Worm (Caenorhabditis elegans): Measurements from ENCODE around the gene C14E2.11.
A peak's percentile ranks its signal among the peaks of the same experiment; 100 is the strongest.

The C14E2.11 gene

ce11 chrX:1850525-1850924 lies 49.3 kb downstream of the C14E2.11 start:
- TF ChIP-seq unc-55 (GFP tag; optimal IDR thresholded peaks at IDR 0.05) (no peak), pha-4 (tag; optimal IDR thresholded peaks at IDR 0.05) (no peak), fkh-6 (tag; optimal IDR thresholded peaks at IDR 0.05) (no peak), ceh-2 (tag; optimal IDR thresholded peaks at IDR 0.05) (no peak), hlh-13 (GFP tag; optimal IDR thresholded peaks at IDR 0.05) (no peak), che-1 (tag; optimal IDR thresholded peaks at IDR 0.05) (no peak), dve-1 (tag; optimal IDR thresholded peaks at IDR 0.05) (no peak), C38D4.7 (GFP tag; optimal IDR thresholded peaks at IDR 0.05) (no peak), ceh-31 (tag; optimal IDR thresholded peaks at IDR 0.05) (no peak), fkh-10 (GFP tag; optimal IDR thresholded peaks at IDR 0.05) (no peak), ceh-30 (tag; optimal IDR thresholded peaks at IDR 0.05) (no peak), pax-1 (tag; optimal IDR thresholded peaks at IDR 0.05) (no peak)

- no peak for TF ChIP-seq ceh-2 (tag; optimal IDR thresholded peaks at IDR 0.05)
- no peak for TF ChIP-seq nfya-1 (tag; optimal IDR thresholded peaks at IDR 0.05)
- TF ChIP-seq ceh-6 (GFP tag; optimal IDR thresholded peaks at IDR 0.05) = no peak
- no peak for TF ChIP-seq pag-3 (tag; optimal IDR thresholded peaks at IDR 0.05; ENCODE audit: borderline replicate concordance)
- no peak for TF ChIP-seq eyg-1 (tag; optimal IDR thresholded peaks at IDR 0.05)
- no peak for TF ChIP-seq elt-4 (tag; optimal IDR thresholded peaks at IDR 0.05)
- no peak for TF ChIP-seq ztf-16 (tag; optimal IDR thresholded peaks at IDR 0.05)
- no peak for TF ChIP-seq zip-5 (tag; optimal IDR thresholded peaks at IDR 0.05)
- no peak for TF ChIP-seq ceh-34 (tag; optimal IDR thresholded peaks at IDR 0.05)
- no peak for TF ChIP-seq unc-3 (GFP tag; conservative IDR thresholded peaks at IDR 0.05)
- no peak for TF ChIP-seq unc-3 (tag; optimal IDR thresholded peaks at IDR 0.05)
- TF ChIP-seq rnt-1 (tag; optimal IDR thresholded peaks at IDR 0.05) = no peak
These were observed 51.4 kb downstream of the C14E2.11 start, which contains the start of gene ceh-21 for ce11 chrX:1852636-1853035. ceh-21 (minus strand) TSS chrX:1852736.

ce11 chrX:1853596-1853995 lies 52.3 kb downstream of the C14E2.11 start, which contains the start of gene T26C11.9:
T26C11.9 (minus strand) TSS chrX:1853849.
- TF ChIP-seq ztf-16 (tag; optimal IDR thresholded peaks at IDR 0.05) = no peak
- no peak for TF ChIP-seq pha-4 (tag; optimal IDR thresholded peaks at IDR 0.05)
- peak; percentile 73 for TF ChIP-seq sdc-2 (tag; optimal IDR thresholded peaks at IDR 0.05)
- no peak for TF ChIP-seq ceh-30 (tag; optimal IDR thresholded peaks at IDR 0.05)
- TF ChIP-seq pqm-1 (tag; optimal IDR thresholded peaks at IDR 0.05) = no peak
- no peak for TF ChIP-seq F13H6.1 (tag; optimal IDR thresholded peaks at IDR 0.05)
- TF ChIP-seq K02D7.2 (tag; optimal IDR thresholded peaks at IDR 0.05) = no peak
- no peak for TF ChIP-seq ceh-45 (GFP tag; IDR thresholded peaks at IDR 0.05)
- no peak for TF ChIP-seq hlh-15 (tag; optimal IDR thresholded peaks at IDR 0.05)
- TF ChIP-seq ceh-24 (tag; optimal IDR thresholded peaks at IDR 0.05) = no peak
- no peak for TF ChIP-seq nhr-11 (tag; optimal IDR thresholded peaks at IDR 0.05)
- TF ChIP-seq unc-3 (GFP tag; conservative IDR thresholded peaks at IDR 0.05) = no peak
- TF ChIP-seq unc-3 (tag; optimal IDR thresholded peaks at IDR 0.05) = no peak
- TF ChIP-seq ttx-3 (tag; optimal IDR thresholded peaks at IDR 0.05) = no peak
- TF ChIP-seq unc-86 (tag; optimal IDR thresholded peaks at IDR 0.05) = no peak
- TF ChIP-seq dmd-4 (tag; optimal IDR thresholded peaks at IDR 0.05; ENCODE audit: borderline replicate concordance) = no peak
- no peak for TF ChIP-seq ceh-6 (GFP tag; optimal IDR thresholded peaks at IDR 0.05)
- TF ChIP-seq C08G9.2 (tag; optimal IDR thresholded peaks at IDR 0.05) = peak; percentile 75
- TF ChIP-seq ahr-1 (tag; optimal IDR thresholded peaks at IDR 0.05) = no peak
- TF ChIP-seq che-1 (tag; optimal IDR thresholded peaks at IDR 0.05) = no peak
- no peak for TF ChIP-seq hlh-30 (tag; optimal IDR thresholded peaks at IDR 0.05; ENCODE audit: insufficient read depth)
- TF ChIP-seq ama-1 (optimal IDR thresholded peaks at IDR 0.05) = no peak
- TF ChIP-seq elt-2 (tag; optimal IDR thresholded peaks at IDR 0.05) = peak; percentile 5
- no peak for TF ChIP-seq pag-3 (tag; optimal IDR thresholded peaks at IDR 0.05; ENCODE audit: borderline replicate concordance)
- peak; percentile 40 for TF ChIP-seq tbx-2 (tag; optimal IDR thresholded peaks at IDR 0.05)
- TF ChIP-seq npax-4 (tag; optimal IDR thresholded peaks at IDR 0.05) = no peak
- TF ChIP-seq dve-1 (tag; optimal IDR thresholded peaks at IDR 0.05) = no peak
- TF ChIP-seq sox-4 (tag; optimal IDR thresholded peaks at IDR 0.05) = no peak
- no peak for TF ChIP-seq mec-3 (tag; optimal IDR thresholded peaks at IDR 0.05; ENCODE audit: borderline replicate concordance)
- no peak for TF ChIP-seq hlh-8 (tag; optimal IDR thresholded peaks at IDR 0.05)
- TF ChIP-seq pax-1 (tag; optimal IDR thresholded peaks at IDR 0.05) = no peak
- TF ChIP-seq madf-2 (tag; optimal IDR thresholded peaks at IDR 0.05) = no peak
- no peak for TF ChIP-seq nfya-1 (tag; optimal IDR thresholded peaks at IDR 0.05)
- no peak for TF ChIP-seq eyg-1 (tag; optimal IDR thresholded peaks at IDR 0.05)
- no peak for TF ChIP-seq ceh-18 (tag; optimal IDR thresholded peaks at IDR 0.05)
- no peak for TF ChIP-seq ceh-19 (GFP tag; optimal IDR thresholded peaks at IDR 0.05)
- no peak for TF ChIP-seq elt-4 (tag; optimal IDR thresholded peaks at IDR 0.05)
- no peak for TF ChIP-seq sox-2 (GFP tag; IDR thresholded peaks at IDR 0.05)
- TF ChIP-seq unc-42 (tag; optimal IDR thresholded peaks at IDR 0.05) = no peak
